Fruit fly (Drosophila melanogaster): ENCODE data around the gene CG14907.

- TF ChIP-seq sr (GFP tag; IDR thresholded peaks at IDR 0.05) (no peak), kah (GFP tag; optimal IDR thresholded peaks at IDR 0.05) (no peak), CG6854 (GFP tag; optimal IDR thresholded peaks at IDR 0.05) (no peak), slbo (GFP tag; IDR thresholded peaks at IDR 0.05) (no peak), corto (GFP tag; optimal IDR thresholded peaks at IDR 0.05) (no peak), CG16863 (GFP tag; optimal IDR thresholded peaks at IDR 0.05) (no peak), CG16813 (GFP tag; IDR thresholded peaks at IDR 0.05; ENCODE audit: partially characterized antibody) (no peak), gro (GFP tag; optimal IDR thresholded peaks at IDR 0.05) (no peak), CG6813 (GFP tag; optimal IDR thresholded peaks at IDR 0.05) (no peak), CG10209 (GFP tag; optimal IDR thresholded peaks at IDR 0.05) (no peak), unc-4 (GFP tag; IDR thresholded peaks at IDR 0.05; ENCODE audit: partially characterized antibody) (no peak), Pdp1 (GFP tag; optimal IDR thresholded peaks at IDR 0.05) (no peak)
Observed at dm6 chr3R:16676518-16676917, 24.4 kb upstream of the CG14907 start.

All from whole organism, embryonic.